Worm (Caenorhabditis elegans) whole organism, L4 larva: ENCODE measurements around the gene ssq-1.

Source experiments
- F26F4.8 ChIP-seq: fragments of 200-800 bp; sonication (Bioruptor generic); conservative IDR thresholded peaks from 2 replicates; pipeline ENCODE4 v1.3.6; 2022; ENCODE audit warnings: missing genetic modification characterization, missing compliant biosample characterization
- F44E2.7 ChIP-seq: fragments of 200-800 bp; sonication (Bioruptor generic); IDR thresholded peaks from 2 replicates; pipeline ENCODE4 v2.1.2; 2022; ENCODE audit warnings: missing genetic modification characterization, missing compliant biosample characterization
- R02D3.7 ChIP-seq: fragments of 150-350 bp; sonication (generic microtip); optimal IDR thresholded peaks from 3 replicates; lab custom pipeline; 2014; ENCODE audit warnings: missing biosample characterization, missing genetic modification characterization
- T20F7.1 ChIP-seq: fragments of 200-800 bp; sonication (Bioruptor generic); optimal IDR thresholded peaks from 2 replicates; lab custom pipeline; 2018; ENCODE audit warnings: mild to moderate bottlenecking, missing genetic modification characterization, missing compliant biosample characterization
- T26A8.4 ChIP-seq: fragments of 200-800 bp; sonication (Bioruptor generic); IDR thresholded peaks from 2 replicates; pipeline ENCODE4 v1.3.6; 2022; ENCODE audit warnings: missing genetic modification characterization, missing compliant biosample characterization
- Y105C5A.15 ChIP-seq: fragments of 200-800 bp; sonication (Bioruptor generic); IDR thresholded peaks from 2 replicates; pipeline ENCODE4 v1.3.6; 2022; ENCODE audit warnings: missing genetic modification characterization, missing compliant biosample characterization
- ZK337.2 ChIP-seq: fragments of 200-800 bp; sonication (Bioruptor generic); IDR thresholded peaks from 2 replicates; pipeline ENCODE4 v1.3.6; 2022; ENCODE audit warnings: missing genetic modification reagents, missing genetic modification characterization, missing compliant biosample characterization
- attf-4 ChIP-seq: sonication (generic microtip); optimal IDR thresholded peaks from 3 replicates; lab custom pipeline; 2017; ENCODE audit warnings: missing biosample characterization, missing genetic modification characterization
- ceh-20 ChIP-seq: fragments of 200-800 bp; sonication (Bioruptor generic); IDR thresholded peaks from 2 replicates; pipeline ENCODE4 v1.3.6; 2022; ENCODE audit warnings: missing genetic modification reagents, missing genetic modification characterization, missing compliant biosample characterization
- ceh-28 ChIP-seq: fragments of 150-350 bp; optimal IDR thresholded peaks from 2 replicates; lab custom pipeline; 2014; ENCODE audit warnings: missing biosample characterization, missing genetic modification reagents, missing genetic modification characterization
- ceh-44 ChIP-seq: fragments of 200-800 bp; sonication (Bioruptor generic); IDR thresholded peaks from 2 replicates; pipeline ENCODE4 v1.3.6; 2022; ENCODE audit warnings: missing genetic modification reagents, missing genetic modification characterization, missing compliant biosample characterization
- ceh-82 ChIP-seq: sonication (generic microtip); optimal IDR thresholded peaks from 2 replicates; lab custom pipeline; 2017; ENCODE audit warnings: missing biosample characterization, missing genetic modification characterization
- daf-16 ChIP-seq, 3 experiments: sonication (generic microtip); optimal IDR thresholded peaks; 2 replicates each; lab custom pipeline; 2016 to 2017; ENCODE audit warnings: missing genetic modification characterization in 3 of 3, missing genetic modification reagents in 3 of 3, mild to moderate bottlenecking in 2 of 3, missing compliant biosample characterization in 2 of 3, missing biosample characterization in 1 of 3, moderate library complexity in 1 of 3
- daf-19 ChIP-seq: fragments of 200-800 bp; sonication (Bioruptor generic); conservative IDR thresholded peaks from 2 replicates; pipeline ENCODE4 v1.3.6; 2022; ENCODE audit warnings: missing genetic modification characterization, missing compliant biosample characterization
- dmd-8 ChIP-seq: fragments of 200-800 bp; sonication (Bioruptor generic); IDR thresholded peaks from 2 replicates; pipeline ENCODE4 v1.3.6; 2022; ENCODE audit warnings: missing genetic modification characterization, missing compliant biosample characterization
- dpl-1 ChIP-seq: fragments of 150-350 bp; optimal IDR thresholded peaks from 2 replicates; lab custom pipeline; 2014; ENCODE audit warnings: missing biosample characterization, missing genetic modification reagents, missing genetic modification characterization
- duxl-1 ChIP-seq: sonication (generic microtip); optimal IDR thresholded peaks from 2 replicates; lab custom pipeline; 2016; ENCODE audit warnings: mild to moderate bottlenecking, missing genetic modification characterization, moderate library complexity, missing compliant biosample characterization; ENCODE audit not compliant: poor library complexity
- hlh-11 ChIP-seq: fragments of 200-800 bp; sonication (Bioruptor generic); optimal IDR thresholded peaks from 2 replicates; lab custom pipeline; 2018; ENCODE audit warnings: mild to moderate bottlenecking, missing genetic modification characterization, missing compliant biosample characterization
- hmg-1.1 ChIP-seq: fragments of 200-800 bp; sonication (Bioruptor generic); IDR thresholded peaks from 2 replicates; pipeline ENCODE4 v1.3.6; 2022; ENCODE audit warnings: missing genetic modification reagents, missing genetic modification characterization, missing compliant biosample characterization
- lin-1 ChIP-seq: fragments of 200-800 bp; sonication (Bioruptor generic); IDR thresholded peaks from 2 replicates; pipeline ENCODE4 v1.3.6; 2022; ENCODE audit warnings: missing genetic modification reagents, missing genetic modification characterization, missing compliant biosample characterization
- lin-13 ChIP-seq: fragments of 150-350 bp; optimal IDR thresholded peaks from 2 replicates; lab custom pipeline; 2014; ENCODE audit warnings: missing biosample characterization, missing genetic modification reagents, missing genetic modification characterization
- lin-15B ChIP-seq: fragments of 150-350 bp; sonication (generic microtip); optimal IDR thresholded peaks from 3 replicates; lab custom pipeline; 2014; ENCODE audit warnings: missing biosample characterization, missing genetic modification characterization
- lin-29 ChIP-seq: fragments of 200-800 bp; sonication (Bioruptor generic); IDR thresholded peaks from 2 replicates; pipeline ENCODE4 v1.3.6; 2022; ENCODE audit warnings: missing genetic modification reagents, missing genetic modification characterization, missing compliant biosample characterization
- lin-38 ChIP-seq: fragments of 200-800 bp; sonication (Bioruptor generic); IDR thresholded peaks from 2 replicates; pipeline ENCODE4 v1.3.6; 2022; ENCODE audit warnings: missing genetic modification reagents, missing genetic modification characterization, missing compliant biosample characterization
- madf-5 ChIP-seq, 2 experiments: fragments of 200-800 bp; sonication (Bioruptor generic); IDR thresholded peaks; 2 replicates each; pipeline ENCODE4 v1.3.6; 2022; ENCODE audit warnings: missing compliant biosample characterization in 2 of 2, missing genetic modification characterization in 2 of 2
- madf-9 ChIP-seq: fragments of 200-800 bp; sonication (Bioruptor generic); conservative IDR thresholded peaks from 2 replicates; pipeline ENCODE4 v1.3.6; 2022; ENCODE audit warnings: missing genetic modification reagents, missing genetic modification characterization, missing compliant biosample characterization
- mdl-1 ChIP-seq, 2 experiments: fragments of 150-350 bp in 1 of 2; sonication (generic microtip) in 1 of 2; optimal IDR thresholded peaks; 2 replicates each; lab custom pipeline; 2014 to 2017; ENCODE audit warnings: missing biosample characterization in 2 of 2, missing genetic modification characterization in 2 of 2
- mdt-29 ChIP-seq: fragments of 200-800 bp; sonication (Bioruptor generic); IDR thresholded peaks from 2 replicates; pipeline ENCODE4 v1.3.6; 2022; ENCODE audit warnings: missing genetic modification reagents, missing genetic modification characterization, missing compliant biosample characterization
- mep-1 ChIP-seq: fragments of 150-350 bp; sonication (generic microtip); optimal IDR thresholded peaks from 3 replicates; lab custom pipeline; 2014; ENCODE audit warnings: missing biosample characterization, missing genetic modification characterization
- mxl-2 ChIP-seq: fragments of 200-800 bp; sonication (Bioruptor generic); conservative IDR thresholded peaks from 2 replicates; pipeline ENCODE4 v1.3.6; 2022; ENCODE audit warnings: missing genetic modification reagents, missing genetic modification characterization, missing compliant biosample characterization
- nhr-10 ChIP-seq: fragments of 150-350 bp; optimal IDR thresholded peaks from 2 replicates; lab custom pipeline; 2014; ENCODE audit warnings: missing biosample characterization, missing genetic modification characterization
- nhr-237 ChIP-seq: sonication (generic microtip); optimal IDR thresholded peaks from 2 replicates; lab custom pipeline; 2017; ENCODE audit warnings: missing biosample characterization, missing genetic modification characterization
- nhr-28 ChIP-seq: fragments of 150-350 bp; optimal IDR thresholded peaks from 2 replicates; lab custom pipeline; 2014; ENCODE audit warnings: missing biosample characterization, missing genetic modification characterization
- nhr-6 ChIP-seq: fragments of 150-350 bp; optimal IDR thresholded peaks from 2 replicates; lab custom pipeline; 2014; ENCODE audit warnings: missing biosample characterization, missing genetic modification characterization
- pha-4 ChIP-seq, 2 experiments: fragments of 150-350 bp in 1 of 2; fragments of 200-800 bp in 1 of 2; sonication (Bioruptor generic) in 1 of 2; IDR thresholded peaks in 1 of 2; optimal IDR thresholded peaks in 1 of 2; 2 replicates each; pipeline versions ENCODE4 v1.3.6 to Lab custom; 2014 to 2022; ENCODE audit warnings: missing genetic modification characterization in 2 of 2, missing genetic modification reagents in 2 of 2, missing biosample characterization in 1 of 2, missing compliant biosample characterization in 1 of 2
- pqm-1 ChIP-seq: sonication (generic microtip); optimal IDR thresholded peaks from 2 replicates; lab custom pipeline; 2017; ENCODE audit warnings: missing biosample characterization, missing genetic modification characterization
- rbr-2 ChIP-seq: sonication (generic microtip); optimal IDR thresholded peaks from 2 replicates; lab custom pipeline; 2016; ENCODE audit warnings: missing genotype, missing genetic modification characterization, missing compliant biosample characterization
- skn-1 ChIP-seq: fragments of 150-350 bp; optimal IDR thresholded peaks from 2 replicates; lab custom pipeline; 2014; ENCODE audit warnings: missing biosample characterization, missing genetic modification characterization
- snpc-1.2 ChIP-seq: fragments of 200-800 bp; sonication (Bioruptor generic); IDR thresholded peaks from 2 replicates; pipeline ENCODE4 v1.3.6; 2022; ENCODE audit warnings: missing genetic modification reagents, missing genetic modification characterization, missing compliant biosample characterization
- spr-1 ChIP-seq: sonication (generic microtip); optimal IDR thresholded peaks from 2 replicates; lab custom pipeline; 2016; ENCODE audit warnings: mild to moderate bottlenecking, missing genetic modification characterization, missing compliant biosample characterization
- unc-62 ChIP-seq, 3 experiments: fragments of 150-350 bp in 1 of 3; sonication (generic microtip); optimal IDR thresholded peaks in 2 of 3; peaks in 1 of 3; 1 replicate in 1 of 3; 2 replicates in 2 of 3; lab custom pipeline; 2014 to 2017; ENCODE audit warnings: missing biosample characterization in 3 of 3, missing genetic modification characterization in 3 of 3, missing genetic modification reagents in 3 of 3, missing genotype in 1 of 3
- vab-7 ChIP-seq: fragments of 200-800 bp; sonication (Bioruptor generic); IDR thresholded peaks from 2 replicates; pipeline ENCODE4 v1.3.6; 2022; ENCODE audit warnings: missing genetic modification reagents, missing genetic modification characterization, missing compliant biosample characterization
- zfp-2 ChIP-seq: sonication (generic microtip); optimal IDR thresholded peaks from 2 replicates; lab custom pipeline; 2016; ENCODE audit warnings: mild to moderate bottlenecking, missing genetic modification characterization, missing compliant biosample characterization
- zip-11 ChIP-seq: fragments of 200-800 bp; sonication (Bioruptor generic); IDR thresholded peaks from 2 replicates; pipeline ENCODE4 v1.3.6; 2022; ENCODE audit warnings: missing genetic modification characterization, missing compliant biosample characterization
- ztf-7 ChIP-seq: fragments of 150-350 bp; optimal IDR thresholded peaks from 2 replicates; lab custom pipeline; 2014; ENCODE audit warnings: missing biosample characterization, missing genetic modification characterization

Gene ssq-1

ce11 chrIV:9857952-9858488, 5.7 kb downstream of the ssq-1 start, which contains the start of gene npp-1 (continued):
- TF ChIP-seq lin-29 (GFP tag; lab: Robert Waterston, UW) (no peak), nhr-28 (peak; percentile 17), pha-4 (GFP tag; IDR thresholded peaks at IDR 0.05; lab: Robert Waterston, UW) (no peak), pha-4 (tag; optimal IDR thresholded peaks at IDR 0.05; lab: Kevin White, UChicago) (no peak), daf-16 (GFP tag; optimal IDR thresholded peaks at IDR 0.05; lab: Kevin White, UChicago) (no peak), daf-16 (tag; optimal IDR thresholded peaks at IDR 0.05; lab: Kevin White, UChicago) (peak; percentile 12), mdl-1 (tag; optimal IDR thresholded peaks at IDR 0.05; lab: Kevin White, UChicago) (no peak), daf-19 (GFP tag; lab: Robert Waterston, UW) (no peak), ceh-44 (no peak), dpl-1 (GFP tag; lab: Kevin White, UChicago) (peak; percentile 55), attf-4 (no peak), ZK337.2 (GFP tag; lab: Robert Waterston, UW) (no peak), skn-1 (tag; lab: Kevin White, UChicago) (no peak), mxl-2 (GFP tag; lab: Robert Waterston, UW) (no peak), F44E2.7 (GFP tag; lab: Robert Waterston, UW) (no peak), pqm-1 (tag; lab: Kevin White, UChicago) (no peak)

- TF ChIP-seq madf-5 (GFP tag; IDR thresholded peaks at IDR 0.05; lab: Robert Waterston, UW): no peak
- TF ChIP-seq zfp-2 (tag; lab: Kevin White, UChicago): no peak
- TF ChIP-seq F26F4.8 (GFP tag; lab: Robert Waterston, UW): no peak
- no peak for TF ChIP-seq zip-11 (GFP tag; lab: Robert Waterston, UW)
- TF ChIP-seq Y105C5A.15 (GFP tag; lab: Robert Waterston, UW): no peak
- no peak for TF ChIP-seq snpc-1.2 (GFP tag; lab: Robert Waterston, UW)
- no peak for TF ChIP-seq lin-38 (GFP tag; lab: Robert Waterston, UW)
- no peak for TF ChIP-seq ceh-44
- no peak for TF ChIP-seq lin-15B (tag; lab: Kevin White, UChicago)
- no peak for TF ChIP-seq unc-62 (GFP tag; optimal IDR thresholded peaks at IDR 0.05 in 1 of 2; lab: Kevin White, UChicago)
- no peak for TF ChIP-seq unc-62 (tag; optimal IDR thresholded peaks at IDR 0.05; lab: Kevin White, UChicago)
- no peak for TF ChIP-seq nhr-10 (tag; lab: Kevin White, UChicago)
- no peak for TF ChIP-seq rbr-2
- no peak for TF ChIP-seq ztf-7 (tag; lab: Kevin White, UChicago)
- TF ChIP-seq dmd-8 (GFP tag; lab: Robert Waterston, UW): no peak
These were observed 6.6 kb downstream of the ssq-1 start for ce11 chrIV:9858970-9859369.

ce11 chrIV:9861921-9862320, 9.6 kb downstream of the ssq-1 start, which contains the start of gene K07F5.14:
Gene K07F5.14, plus strand, starts transcription at chrIV:9862221.
- TF ChIP-seq nhr-10 (tag; lab: Kevin White, UChicago): no peak
- TF ChIP-seq lin-1 (GFP tag; lab: Robert Waterston, UW): no peak
- no peak for TF ChIP-seq pqm-1 (tag; lab: Kevin White, UChicago)
- no peak for TF ChIP-seq nhr-6
- no peak for TF ChIP-seq hlh-11
- no peak for TF ChIP-seq spr-1
- no peak for TF ChIP-seq T20F7.1 (GFP tag; lab: Kevin White, UChicago)
- no peak for TF ChIP-seq ceh-28 (tag; lab: Kevin White, UChicago)
- TF ChIP-seq Y105C5A.15 (GFP tag; lab: Robert Waterston, UW): no peak
- no peak for TF ChIP-seq mep-1 (tag; lab: Kevin White, UChicago)
- no peak for TF ChIP-seq nhr-237 (tag; lab: Kevin White, UChicago)

- TF ChIP-seq madf-9 (GFP tag; lab: Robert Waterston, UW) (no peak), duxl-1 (tag; lab: Kevin White, UChicago) (no peak), lin-13 (no peak), ceh-20 (no peak), vab-7 (no peak), mdt-29 (GFP tag; lab: Robert Waterston, UW) (no peak), hmg-1.1 (GFP tag; lab: Robert Waterston, UW) (no peak), T26A8.4 (no peak), R02D3.7 (no peak), unc-62 (GFP tag; optimal IDR thresholded peaks at IDR 0.05 in 1 of 2; lab: Kevin White, UChicago) (no peak), unc-62 (tag; optimal IDR thresholded peaks at IDR 0.05; lab: Kevin White, UChicago) (no peak), lin-15B (tag; lab: Kevin White, UChicago) (no peak), ceh-28 (tag; lab: Kevin White, UChicago) (no peak), ceh-44 (no peak), dmd-8 (GFP tag; lab: Robert Waterston, UW) (no peak), nhr-6 (no peak), ceh-82 (tag; lab: Kevin White, UChicago) (no peak)
These were observed 11.5 kb downstream of the ssq-1 start, which contains the start of gene K07F5.16 for ce11 chrIV:9863817-9864216. Gene K07F5.16, plus strand, starts transcription at chrIV:9864117.
